Worm (Caenorhabditis elegans) whole organism, L1 larva: ENCODE data around the gene vps-33.2.

Source experiments
- blmp-1 ChIP-seq: fragments of 150-350 bp; optimal IDR thresholded peaks from 2 replicates; lab custom pipeline; 2014; ENCODE audit warnings: missing biosample characterization, missing genetic modification characterization
- ceh-82 ChIP-seq, 3 experiments: fragments of 150-350 bp in 1 of 3; sonication (generic microtip) in 2 of 3; optimal IDR thresholded peaks; 2 replicates each; lab custom pipeline; 2014 to 2017; ENCODE audit warnings: missing biosample characterization in 3 of 3, missing genetic modification characterization in 3 of 3
- ceh-90 ChIP-seq: sonication (generic microtip); optimal IDR thresholded peaks from 2 replicates; lab custom pipeline; 2016; ENCODE audit warnings: missing genetic modification characterization, missing compliant biosample characterization
- dsc-1 ChIP-seq: sonication (generic microtip); optimal IDR thresholded peaks from 2 replicates; lab custom pipeline; 2016; ENCODE audit warnings: mild to moderate bottlenecking, missing genetic modification characterization, missing compliant biosample characterization
- efl-1 ChIP-seq, 4 experiments: fragments of 150-350 bp; optimal IDR thresholded peaks in 3 of 4; peaks in 1 of 4; 1 replicate in 1 of 4; 2 replicates in 3 of 4; lab custom pipeline; 2014; ENCODE audit warnings: missing biosample characterization in 2 of 4, missing genetic modification characterization in 2 of 4, missing genetic modification reagents in 2 of 4
- egl-13 ChIP-seq: sonication (generic microtip); optimal IDR thresholded peaks from 2 replicates; lab custom pipeline; 2016; ENCODE audit warnings: missing genotype, missing genetic modification reagents, missing genetic modification characterization, missing compliant biosample characterization
- egl-27 ChIP-seq, 2 experiments: fragments of 150-350 bp in 1 of 2; sonication (generic microtip); optimal IDR thresholded peaks; 3 replicates each; lab custom pipeline; 2017 to 2018; ENCODE audit warnings: missing biosample characterization in 2 of 2, missing genetic modification characterization in 2 of 2, missing genetic modification reagents in 2 of 2
- elt-2 ChIP-seq: sonication (generic microtip); optimal IDR thresholded peaks from 2 replicates; lab custom pipeline; 2016; ENCODE audit warnings: missing genetic modification characterization, mild to moderate bottlenecking, inconsistent platforms, missing compliant biosample characterization, missing genetic modification reagents
- fkh-10 ChIP-seq: sonication (generic microtip); optimal IDR thresholded peaks from 2 replicates; lab custom pipeline; 2017; ENCODE audit warnings: missing biosample characterization, missing genetic modification reagents, missing genetic modification characterization
- fkh-8 ChIP-seq: sonication (generic microtip); optimal IDR thresholded peaks from 2 replicates; lab custom pipeline; 2016; ENCODE audit warnings: mild to moderate bottlenecking, missing genetic modification characterization, missing compliant biosample characterization
- hlh-17 ChIP-seq: fragments of 200-800 bp; sonication (Bioruptor generic); optimal IDR thresholded peaks from 2 replicates; lab custom pipeline; 2018; ENCODE audit warnings: missing genetic modification characterization, mild to moderate bottlenecking, missing compliant biosample characterization, moderate library complexity, borderline replicate concordance
- hpl-2 ChIP-seq: fragments of 150-350 bp; optimal IDR thresholded peaks from 2 replicates; lab custom pipeline; 2014; ENCODE audit warnings: missing biosample characterization, missing genetic modification reagents, missing genetic modification characterization
- irx-1 ChIP-seq: sonication (generic microtip); optimal IDR thresholded peaks from 2 replicates; lab custom pipeline; 2016; ENCODE audit warnings: missing genetic modification characterization, missing compliant biosample characterization
- lin-14 ChIP-seq: fragments of 200-800 bp; sonication (Bioruptor generic); optimal IDR thresholded peaks from 2 replicates; lab custom pipeline; 2018; ENCODE audit warnings: mild to moderate bottlenecking, missing genetic modification characterization, moderate library complexity, missing compliant biosample characterization
- lin-15B ChIP-seq: fragments of 150-350 bp; sonication (generic microtip); optimal IDR thresholded peaks from 3 replicates; lab custom pipeline; 2014; ENCODE audit warnings: missing biosample characterization, missing genetic modification characterization
- lsy-2 ChIP-seq, 2 experiments: fragments of 150-350 bp; optimal IDR thresholded peaks; 2 replicates each; lab custom pipeline; 2014; ENCODE audit warnings: missing biosample characterization in 2 of 2, missing genetic modification characterization in 2 of 2
- mab-9 ChIP-seq: fragments of 200-800 bp; sonication (Bioruptor generic); IDR thresholded peaks from 2 replicates; pipeline ENCODE4 v1.3.6; 2022; ENCODE audit warnings: missing genetic modification reagents, missing genetic modification characterization, missing compliant biosample characterization
- mef-2 ChIP-seq: fragments of 150-350 bp; optimal IDR thresholded peaks from 2 replicates; lab custom pipeline; 2014; ENCODE audit warnings: missing biosample characterization, missing genetic modification characterization
- mep-1 ChIP-seq: fragments of 150-350 bp; optimal IDR thresholded peaks from 2 replicates; lab custom pipeline; 2014; ENCODE audit warnings: missing biosample characterization, missing genetic modification characterization
- nhr-11 ChIP-seq: fragments of 150-350 bp; optimal IDR thresholded peaks from 2 replicates; lab custom pipeline; 2014; ENCODE audit warnings: missing biosample characterization, missing genetic modification characterization
- nhr-71 ChIP-seq: sonication (generic microtip); optimal IDR thresholded peaks from 2 replicates; lab custom pipeline; 2016; ENCODE audit warnings: mild to moderate bottlenecking, missing genetic modification characterization, moderate library complexity, missing compliant biosample characterization
- nhr-76 ChIP-seq: sonication (generic microtip); optimal IDR thresholded peaks from 2 replicates; lab custom pipeline; 2017; ENCODE audit warnings: missing biosample characterization, missing genetic modification characterization
- nhr-84 ChIP-seq: sonication (generic microtip); optimal IDR thresholded peaks from 2 replicates; lab custom pipeline; 2017; ENCODE audit warnings: missing biosample characterization, missing genetic modification characterization
- nhr-90 ChIP-seq: sonication (generic microtip); optimal IDR thresholded peaks from 2 replicates; lab custom pipeline; 2016; ENCODE audit warnings: mild to moderate bottlenecking, missing genetic modification characterization, missing compliant biosample characterization; ENCODE audit not compliant: poor library complexity
- pax-3 ChIP-seq: fragments of 200-800 bp; sonication (Bioruptor generic); optimal IDR thresholded peaks from 2 replicates; lab custom pipeline; 2018; ENCODE audit warnings: mild to moderate bottlenecking, missing genetic modification characterization, moderate library complexity, missing compliant biosample characterization
- pqm-1 ChIP-seq: sonication (generic microtip); optimal IDR thresholded peaks from 3 replicates; lab custom pipeline; 2017; ENCODE audit warnings: missing biosample characterization, missing genetic modification characterization
- skn-1 ChIP-seq: fragments of 150-350 bp; optimal IDR thresholded peaks from 2 replicates; lab custom pipeline; 2014; ENCODE audit warnings: missing biosample characterization, missing genetic modification characterization
- sox-4 ChIP-seq: sonication (generic microtip); optimal IDR thresholded peaks from 2 replicates; lab custom pipeline; 2016; ENCODE audit warnings: missing genetic modification characterization, missing compliant biosample characterization
- swsn-7 ChIP-seq: sonication (generic microtip); optimal IDR thresholded peaks from 2 replicates; lab custom pipeline; 2016; ENCODE audit warnings: missing genetic modification characterization, missing compliant biosample characterization
- tlp-1 ChIP-seq: fragments of 150-350 bp; optimal IDR thresholded peaks from 2 replicates; lab custom pipeline; 2014; ENCODE audit warnings: missing biosample characterization, missing genetic modification characterization
- unc-130 ChIP-seq: fragments of 150-350 bp; optimal IDR thresholded peaks from 2 replicates; lab custom pipeline; 2017; ENCODE audit warnings: missing biosample characterization, missing genetic modification characterization, inconsistent platforms
- unc-98 ChIP-seq: fragments of 200-800 bp; sonication (Bioruptor generic); IDR thresholded peaks from 2 replicates; pipeline ENCODE4 v1.3.6; 2022; ENCODE audit warnings: missing genetic modification characterization, missing compliant biosample characterization
- vab-15 ChIP-seq: sonication (generic microtip); optimal IDR thresholded peaks from 2 replicates; lab custom pipeline; 2017; ENCODE audit warnings: missing genotype, mild to moderate bottlenecking, missing genetic modification characterization, missing compliant biosample characterization
- xbp-1 ChIP-seq: sonication (generic microtip); optimal IDR thresholded peaks from 2 replicates; lab custom pipeline; 2016; ENCODE audit warnings: missing genetic modification characterization, missing compliant biosample characterization
- zag-1 ChIP-seq: fragments of 150-350 bp; optimal IDR thresholded peaks from 2 replicates; lab custom pipeline; 2014; ENCODE audit warnings: missing biosample characterization, missing genetic modification characterization
- zip-4 ChIP-seq: fragments of 200-800 bp; sonication (Bioruptor generic); optimal IDR thresholded peaks from 2 replicates; lab custom pipeline; 2018; ENCODE audit warnings: mild to moderate bottlenecking, missing genetic modification characterization, moderate library complexity, missing compliant biosample characterization

Gene vps-33.2

DNA sequence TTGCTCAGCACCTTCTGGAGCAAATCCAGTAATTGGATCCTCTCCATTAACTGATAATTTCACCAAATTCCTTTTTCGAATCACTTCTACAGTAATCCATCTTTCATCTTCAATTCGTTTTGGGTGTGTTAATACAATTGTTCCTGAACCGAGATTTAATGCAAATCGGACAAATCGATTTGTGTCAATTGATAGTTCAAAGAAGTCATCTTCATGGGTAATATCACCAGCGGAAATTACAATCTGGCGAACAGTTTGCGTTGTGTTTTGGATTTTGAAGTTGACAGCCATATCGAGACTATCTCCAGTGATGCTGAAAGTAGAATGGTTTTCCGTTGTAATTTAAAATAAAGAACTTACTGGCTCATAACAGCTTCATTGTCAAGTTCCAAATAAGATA, 36.8 kb downstream of the vps-33.2 start:
- TF ChIP-seq unc-98 (GFP tag; lab: Robert Waterston, UW) = no peak
- no peak for TF ChIP-seq unc-130
- no peak for TF ChIP-seq pqm-1 (tag; lab: Kevin White, UChicago)
- TF ChIP-seq ceh-82 (tag; optimal IDR thresholded peaks at IDR 0.05; lab: Kevin White, UChicago) = no peak
- TF ChIP-seq hpl-2 = no peak
- no peak for TF ChIP-seq mef-2 (tag; lab: Kevin White, UChicago)
- no peak for TF ChIP-seq irx-1 (tag; lab: Kevin White, UChicago)
- no peak for TF ChIP-seq tlp-1 (tag; lab: Kevin White, UChicago)
- no peak for TF ChIP-seq swsn-7

DNA sequence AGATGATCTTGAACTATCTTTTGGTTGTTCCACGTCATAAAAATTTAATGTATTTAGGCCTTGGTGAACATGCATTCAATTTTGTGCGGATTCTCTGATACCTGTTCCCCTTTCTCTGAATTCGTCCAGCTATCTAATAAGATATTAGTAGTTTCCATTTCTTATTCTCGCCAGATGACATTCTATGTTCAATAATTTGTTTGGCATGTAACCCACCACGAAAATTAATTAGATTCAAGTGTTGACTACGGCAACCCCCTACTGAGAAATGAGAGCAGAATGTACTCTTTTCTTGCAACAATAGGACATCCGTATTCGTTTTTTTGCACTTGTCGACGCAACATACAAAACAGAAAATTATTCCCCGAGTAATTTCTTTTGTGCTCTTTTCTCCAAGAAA, 41.2 kb downstream of the vps-33.2 start:
- peak; percentile 53 for TF ChIP-seq dsc-1 (tag; lab: Kevin White, UChicago)
- TF ChIP-seq mep-1 (tag; lab: Kevin White, UChicago) = no peak
- peak; percentile 20 for TF ChIP-seq fkh-10 (GFP tag; lab: Kevin White, UChicago)

DNA sequence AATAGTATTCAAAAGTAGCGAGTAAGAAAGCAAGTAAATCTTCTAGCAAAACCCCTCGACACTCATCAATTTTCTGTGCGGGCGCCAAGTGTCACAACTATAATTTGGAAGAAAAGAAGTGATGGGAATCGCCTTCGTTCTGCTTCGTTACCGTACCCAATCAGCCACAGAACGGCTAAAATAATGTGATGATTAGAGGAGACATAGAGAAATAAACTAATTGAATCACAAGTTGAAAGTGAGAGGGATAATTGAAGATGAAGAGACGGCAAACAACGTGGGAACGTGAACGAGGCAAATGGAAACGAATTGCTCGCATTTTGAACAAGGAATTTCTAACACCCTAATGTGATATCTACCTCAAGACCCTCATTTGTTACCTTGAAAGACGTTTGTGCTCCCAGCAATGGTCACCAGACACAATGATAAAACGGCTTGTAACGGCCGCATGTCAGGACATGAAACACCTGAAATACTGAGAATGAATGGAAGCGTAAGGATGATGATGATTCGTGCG, 41.7 kb downstream of the vps-33.2 start, which contains the start of gene T19D12.6:
T19D12.6 (minus strand) TSS at position 467 of the 517 bp plus-strand sequence.
- TF ChIP-seq fkh-8 (tag; lab: Kevin White, UChicago) (peak; percentile 60), egl-13 (tag; lab: Kevin White, UChicago) (no peak), elt-2 (tag; lab: Kevin White, UChicago) (no peak), zip-4 (no peak), zag-1 (tag; lab: Kevin White, UChicago) (no peak), efl-1 (optimal IDR thresholded peaks at IDR 0.05; lab: Kevin White, UChicago) (no peak), efl-1 (GFP tag; optimal IDR thresholded peaks at IDR 0.05 in 1 of 2; lab: Kevin White, UChicago) (peak in 1 of 2 experiments; percentile 82), nhr-84 (tag; lab: Kevin White, UChicago) (no peak), blmp-1 (peak; percentile 11), lin-14 (GFP tag; lab: Kevin White, UChicago) (peak; percentile 57), lsy-2 (tag; optimal IDR thresholded peaks at IDR 0.05; lab: Kevin White, UChicago) (peak in 1 of 2 experiments; percentile 50)

DNA sequence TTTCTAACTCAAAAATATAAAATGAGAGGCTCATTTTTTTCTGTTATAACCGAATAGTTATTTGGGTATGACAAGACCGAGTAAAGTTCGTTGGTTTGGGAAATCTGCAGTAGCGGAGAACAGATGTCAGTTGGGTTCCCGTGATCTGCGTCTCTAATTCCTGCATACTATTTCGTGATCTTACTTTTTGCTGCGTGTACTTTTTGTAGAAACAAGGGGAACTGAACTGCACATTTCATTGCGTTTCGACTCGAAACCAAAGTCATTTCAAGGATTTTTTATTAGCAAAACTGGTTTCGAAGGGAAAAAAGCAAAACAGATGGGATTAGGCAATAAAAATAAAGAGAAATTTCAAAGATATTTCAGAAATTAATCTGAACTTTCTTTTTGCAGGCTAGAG, 45.9 kb downstream of the vps-33.2 start:
- TF ChIP-seq mab-9 (GFP tag; lab: Robert Waterston, UW) = no peak
- no peak for TF ChIP-seq pax-3 (tag; lab: Kevin White, UChicago)
- no peak for TF ChIP-seq hlh-17 (GFP tag; lab: Kevin White, UChicago)
- peak; percentile 63 for TF ChIP-seq dsc-1 (tag; lab: Kevin White, UChicago)
- TF ChIP-seq xbp-1 (tag; lab: Kevin White, UChicago) = no peak
- TF ChIP-seq vab-15 (tag; lab: Kevin White, UChicago) = no peak
- TF ChIP-seq nhr-90 (tag; lab: Kevin White, UChicago) = no peak
- TF ChIP-seq egl-27 (tag; optimal IDR thresholded peaks at IDR 0.05; lab: Kevin White, UChicago) = no peak
- no peak for TF ChIP-seq efl-1 (optimal IDR thresholded peaks at IDR 0.05; lab: Kevin White, UChicago)
- TF ChIP-seq efl-1 (GFP tag; optimal IDR thresholded peaks at IDR 0.05 in 1 of 2; lab: Kevin White, UChicago) = peak in 1 of 2 experiments; percentile 5
- TF ChIP-seq fkh-10 (GFP tag; lab: Kevin White, UChicago) = no peak

DNA sequence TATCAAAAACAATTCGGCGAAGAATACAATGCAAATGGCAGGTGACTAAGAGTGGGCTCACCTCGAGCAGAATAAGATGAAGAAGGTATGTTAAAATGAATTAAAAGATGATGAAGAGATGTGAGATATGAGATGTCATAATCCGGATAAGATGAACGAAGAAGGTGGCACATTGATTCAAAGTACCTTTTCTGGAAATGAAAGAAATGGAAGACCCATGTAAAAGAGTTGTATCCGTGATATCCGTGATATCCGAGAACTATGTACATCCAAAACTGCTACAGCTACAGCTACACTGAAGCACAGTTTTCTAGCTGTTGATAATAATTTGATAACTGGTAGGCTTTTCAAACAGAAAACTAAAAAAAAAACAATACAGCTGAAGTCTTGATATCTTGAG, 48.0 kb downstream of the vps-33.2 start, which contains the start of gene oig-8:
oig-8 (minus strand) TSS at position 101 of the 400 bp plus-strand sequence.
- TF ChIP-seq lsy-2 (tag; optimal IDR thresholded peaks at IDR 0.05; lab: Kevin White, UChicago) (no peak), sox-4 (tag; lab: Kevin White, UChicago) (no peak), nhr-71 (no peak), lin-15B (tag; lab: Kevin White, UChicago) (no peak), pax-3 (tag; lab: Kevin White, UChicago) (no peak), ceh-90 (tag; lab: Kevin White, UChicago) (no peak), zag-1 (tag; lab: Kevin White, UChicago) (no peak), irx-1 (tag; lab: Kevin White, UChicago) (no peak), nhr-76 (no peak), skn-1 (tag; lab: Kevin White, UChicago) (no peak), nhr-11 (tag; lab: Kevin White, UChicago) (no peak)
